Worm (Caenorhabditis elegans): ENCODE data around the gene dhs-29.

DNA sequence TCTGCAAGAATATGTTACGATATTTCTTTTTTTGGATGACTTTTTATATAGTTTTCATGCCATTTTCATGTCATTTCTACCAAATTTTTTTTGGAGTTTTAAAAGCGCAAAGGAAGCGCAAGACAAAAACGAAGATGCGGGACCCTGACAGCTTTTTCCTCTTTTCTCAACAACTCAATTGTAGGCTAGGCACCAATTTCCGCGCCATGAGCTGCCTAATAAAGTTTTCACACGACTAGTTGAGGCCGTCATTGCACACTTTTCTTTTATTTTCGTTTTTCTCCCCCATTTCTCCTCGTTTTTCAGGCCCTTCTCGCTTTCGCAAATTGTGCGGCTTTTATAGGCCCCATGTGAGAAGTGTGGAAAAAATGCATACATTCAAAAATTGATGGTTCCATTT lies 15.1 kb upstream of the dhs-29 start:
- TF ChIP-seq hmg-1.1 (GFP tag; IDR thresholded peaks at IDR 0.05) (no peak), spr-3 (GFP tag; optimal IDR thresholded peaks at IDR 0.05) (no peak), nhr-77 (tag; optimal IDR thresholded peaks at IDR 0.05) (no peak), mdl-1 (tag; optimal IDR thresholded peaks at IDR 0.05) (no peak), dpl-1 (GFP tag; optimal IDR thresholded peaks at IDR 0.05) (no peak), nhr-11 (tag; optimal IDR thresholded peaks at IDR 0.05) (no peak), ceh-82 (tag; optimal IDR thresholded peaks at IDR 0.05) (no peak)
